Worm (Caenorhabditis elegans) whole organism, L2 larva: ENCODE data around the gene pas-2.

ENCODE experiments used
- ama-1 ChIP-seq: fragments of 150-350 bp; optimal IDR thresholded peaks from 2 replicates; lab custom pipeline; 2018; ENCODE audit warnings: inconsistent platforms
- lin-11 ChIP-seq: fragments of 150-350 bp; sonication (generic microtip); optimal IDR thresholded peaks from 2 replicates; lab custom pipeline; 2014; ENCODE audit warnings: missing biosample characterization, missing genetic modification characterization, inconsistent platforms, mixed read lengths
- nhr-12 ChIP-seq: fragments of 150-350 bp; optimal IDR thresholded peaks from 2 replicates; lab custom pipeline; 2014; ENCODE audit warnings: missing biosample characterization, missing genetic modification characterization
- unc-62 ChIP-seq: fragments of 150-350 bp; optimal IDR thresholded peaks from 2 replicates; lab custom pipeline; 2014; ENCODE audit warnings: missing biosample characterization, missing genetic modification reagents, missing genetic modification characterization

- TF ChIP-seq unc-62 (no peak), lin-11 (tag; lab: Kevin White, UChicago) (no peak), nhr-12 (no peak), ama-1 (lab: Kevin White, UChicago) (no peak)
Measured at ce11 chrV:10724472-10724871, 45.7 kb upstream of the pas-2 start.
